Fruit fly (Drosophila melanogaster) whole organism, embryonic: ENCODE data around the gene RpL32.

ENCODE experiments used
- Ada2b ChIP-seq: fragments of 200-800 bp; sonication (Bioruptor generic); IDR thresholded peaks from 2 replicates; pipeline ENCODE4 v1.3.6; 2022; ENCODE audit warnings: missing biosample characterization, missing genetic modification characterization
- CG11247 ChIP-seq: fragments of 200-800 bp; sonication (Bioruptor generic); IDR thresholded peaks from 2 replicates; pipeline ENCODE4 v1.3.6; 2022; ENCODE audit warnings: missing biosample characterization, missing genetic modification characterization
- CG11695 ChIP-seq: fragments of 200-800 bp; sonication (Bioruptor generic); IDR thresholded peaks from 3 replicates; pipeline ENCODE4 v1.3.6; 2022; ENCODE audit warnings: missing biosample characterization, missing genetic modification characterization
- CG13624 ChIP-seq: fragments of 200-800 bp; sonication (Bioruptor generic); optimal IDR thresholded peaks from 2 replicates; lab custom pipeline; 2016; ENCODE audit warnings: missing biosample characterization, missing genetic modification characterization
- CG14441 ChIP-seq: fragments of 200-800 bp; sonication (Bioruptor generic); IDR thresholded peaks from 2 replicates; pipeline ENCODE4 v1.3.6; 2022; ENCODE audit warnings: missing biosample characterization, missing genetic modification characterization
- CG18476 ChIP-seq: fragments of 200-800 bp; sonication (Bioruptor generic); optimal IDR thresholded peaks from 2 replicates; lab custom pipeline; 2016; ENCODE audit warnings: missing biosample characterization, mild to moderate bottlenecking, missing genetic modification characterization
- CG2875 ChIP-seq: fragments of 200-800 bp; sonication (Bioruptor generic); optimal IDR thresholded peaks from 2 replicates; lab custom pipeline; 2017; ENCODE audit warnings: missing biosample characterization, mild to moderate bottlenecking, missing genetic modification characterization, missing genetic modification reagents
- CG32532 ChIP-seq: fragments of 200-800 bp; sonication (Bioruptor generic); IDR thresholded peaks from 2 replicates; pipeline ENCODE4 v1.3.6; 2022; ENCODE audit warnings: missing biosample characterization, missing genetic modification characterization
- CG3281 ChIP-seq: fragments of 200-800 bp; sonication (Bioruptor generic); optimal IDR thresholded peaks from 3 replicates; lab custom pipeline; 2017; ENCODE audit warnings: missing biosample characterization, mild to moderate bottlenecking, missing genetic modification characterization
- CG34376 ChIP-seq: fragments of 200-800 bp; sonication (Bioruptor generic); optimal IDR thresholded peaks from 2 replicates; lab custom pipeline; 2018; ENCODE audit warnings: missing biosample characterization, mild to moderate bottlenecking, missing genetic modification characterization
- CG6765 ChIP-seq: fragments of 200-800 bp; sonication (Bioruptor generic); optimal IDR thresholded peaks from 3 replicates; lab custom pipeline; 2017; ENCODE audit warnings: missing biosample characterization, mild to moderate bottlenecking, missing genetic modification characterization
- CG6791 ChIP-seq: fragments of 200-800 bp; sonication (Bioruptor generic); IDR thresholded peaks from 3 replicates; pipeline ENCODE4 v1.3.6; 2022; ENCODE audit warnings: missing biosample characterization, missing genetic modification characterization; ENCODE audit not compliant: partially characterized antibody
- CG8290 ChIP-seq, 3 experiments: fragments of 200-800 bp; sonication (Bioruptor generic); optimal IDR thresholded peaks; 2 replicates each; lab custom pipeline; 2016 to 2019; ENCODE audit warnings: missing biosample characterization in 3 of 3, missing genetic modification characterization in 3 of 3, mild to moderate bottlenecking in 2 of 3, moderate library complexity in 1 of 3
- CG9797 ChIP-seq: fragments of 200-800 bp; sonication (Bioruptor generic); optimal IDR thresholded peaks from 3 replicates; lab custom pipeline; 2018; ENCODE audit warnings: missing biosample characterization, mild to moderate bottlenecking, missing genetic modification characterization
- Dbx ChIP-seq: fragments of 200-800 bp; sonication (Bioruptor generic); IDR thresholded peaks from 3 replicates; pipeline ENCODE4 v1.3.6; 2022; ENCODE audit warnings: missing biosample characterization, missing genetic modification characterization
- Drgx ChIP-seq: fragments of 200-800 bp; sonication (Bioruptor generic); IDR thresholded peaks from 2 replicates; pipeline ENCODE4 v1.3.6; 2022; ENCODE audit warnings: missing biosample characterization, missing genetic modification characterization
- GATAe ChIP-seq: fragments of 200-800 bp; sonication (Bioruptor generic); conservative IDR thresholded peaks from 2 replicates; pipeline ENCODE4 v1.3.6; 2022; ENCODE audit warnings: missing biosample characterization, missing genetic modification characterization
- H2.0 ChIP-seq: fragments of 200-800 bp; sonication (Bioruptor generic); IDR thresholded peaks from 2 replicates; pipeline ENCODE4 v1.3.6; 2022; ENCODE audit warnings: missing biosample characterization, missing genetic modification characterization
- HLH54F ChIP-seq: fragments of 200-800 bp; sonication (Bioruptor generic); optimal IDR thresholded peaks from 3 replicates; lab custom pipeline; 2016; ENCODE audit warnings: missing biosample characterization, missing genetic modification characterization
- Hmr ChIP-seq: fragments of 200-800 bp; sonication (Bioruptor generic); optimal IDR thresholded peaks from 3 replicates; lab custom pipeline; 2017; ENCODE audit warnings: mild to moderate bottlenecking, missing biosample characterization, missing genetic modification reagents, missing genetic modification characterization
- Lpt ChIP-seq: fragments of >200 bp; optimal IDR thresholded peaks from 2 replicates; lab custom pipeline; 2018; ENCODE audit warnings: missing biosample characterization, missing genetic modification characterization
- Med ChIP-seq: fragments of 200-800 bp; sonication (Bioruptor generic); peaks from one replicate; lab custom pipeline; 2016; ENCODE audit warnings: missing biosample characterization, missing genetic modification characterization, mild to moderate bottlenecking, inconsistent platforms, moderate library complexity
- Mes4 ChIP-seq: fragments of 200-800 bp; sonication (Bioruptor generic); optimal IDR thresholded peaks from 2 replicates; lab custom pipeline; 2016; ENCODE audit warnings: missing biosample characterization, missing genetic modification characterization
- NFAT ChIP-seq: fragments of 200-800 bp; sonication (Bioruptor generic); IDR thresholded peaks from 2 replicates; pipeline ENCODE4 v1.3.6; 2022; ENCODE audit warnings: missing biosample characterization, missing genetic modification characterization
- Pdp1 ChIP-seq, 2 experiments: fragments of 200-800 bp; sonication (Bioruptor generic); optimal IDR thresholded peaks; 3 replicates each; lab custom pipeline; 2016; ENCODE audit warnings: missing biosample characterization in 2 of 2, missing genetic modification characterization in 2 of 2, mild to moderate bottlenecking in 1 of 2, moderate library complexity in 1 of 2
- Sin3A ChIP-seq: fragments of >200 bp; optimal IDR thresholded peaks from 2 replicates; lab custom pipeline; 2018
- Vsx1 ChIP-seq: fragments of 200-800 bp; sonication (Bioruptor generic); optimal IDR thresholded peaks from 2 replicates; lab custom pipeline; 2017; ENCODE audit warnings: missing biosample characterization, mild to moderate bottlenecking, missing genetic modification characterization, missing genetic modification reagents
- Xbp1 ChIP-seq: fragments of 200-800 bp; sonication (Bioruptor generic); optimal IDR thresholded peaks from 3 replicates; lab custom pipeline; 2016; ENCODE audit warnings: missing biosample characterization, mild to moderate bottlenecking, missing genetic modification characterization
- Xrp1 ChIP-seq: fragments of 200-800 bp; sonication (Bioruptor generic); IDR thresholded peaks from 2 replicates; pipeline ENCODE4 v1.3.6; 2022; ENCODE audit warnings: missing biosample characterization, missing genetic modification characterization
- al ChIP-seq: fragments of 200-800 bp; sonication (Bioruptor generic); IDR thresholded peaks from 2 replicates; pipeline ENCODE4 v1.3.6; 2022; ENCODE audit warnings: missing biosample characterization, missing genetic modification characterization
- az2 ChIP-seq: fragments of 200-800 bp; sonication (Bioruptor generic); optimal IDR thresholded peaks from 3 replicates; lab custom pipeline; 2016; ENCODE audit warnings: missing biosample characterization, missing genetic modification characterization
- bcd ChIP-seq: fragments of 200-800 bp; sonication (Bioruptor generic); optimal IDR thresholded peaks from 2 replicates; lab custom pipeline; 2017; ENCODE audit warnings: missing biosample characterization, mild to moderate bottlenecking, missing genetic modification characterization
- caup ChIP-seq: fragments of 200-800 bp; sonication (Bioruptor generic); optimal IDR thresholded peaks from 3 replicates; lab custom pipeline; 2017; ENCODE audit warnings: missing biosample characterization, mild to moderate bottlenecking, missing genetic modification characterization, moderate library complexity; ENCODE audit not compliant: severe bottlenecking
- cwo ChIP-seq: fragments of 200-800 bp; sonication (Bioruptor generic); optimal IDR thresholded peaks from 3 replicates; lab custom pipeline; 2017; ENCODE audit warnings: missing biosample characterization, missing genetic modification characterization, mild to moderate bottlenecking, moderate library complexity, missing genetic modification reagents
- grau ChIP-seq: fragments of 200-800 bp; optimal IDR thresholded peaks from 3 replicates; lab custom pipeline; 2019; ENCODE audit warnings: missing biosample characterization, mild to moderate bottlenecking, missing genetic modification characterization, moderate library complexity
- ind ChIP-seq: fragments of 200-800 bp; sonication (Bioruptor generic); optimal IDR thresholded peaks from 3 replicates; lab custom pipeline; 2016; ENCODE audit warnings: missing biosample characterization, missing genetic modification characterization
- mam ChIP-seq: fragments of 200-800 bp; sonication (Bioruptor generic); optimal IDR thresholded peaks from 3 replicates; lab custom pipeline; 2016; ENCODE audit warnings: missing biosample characterization, missing genetic modification characterization
- otp ChIP-seq: fragments of 200-800 bp; sonication (Bioruptor generic); IDR thresholded peaks from 3 replicates; pipeline ENCODE4, ENCODE4 v1.3.6; 2022; ENCODE audit warnings: missing biosample characterization, missing genetic modification characterization
- pan ChIP-seq, 4 experiments: fragments of >200 bp in 3 of 4; fragments of 200-800 bp in 1 of 4; sonication (Bioruptor generic) in 1 of 4; optimal IDR thresholded peaks in 3 of 4; IDR thresholded peaks in 1 of 4; 2 replicates each; pipeline versions ENCODE4 v1.3.6 to Lab custom; 2017 to 2022; ENCODE audit warnings: missing biosample characterization in 2 of 4, missing genetic modification characterization in 2 of 4, mixed read lengths in 1 of 4
- prd ChIP-seq, 3 experiments: fragments of >200 bp in 2 of 3; fragments of 200-800 bp in 1 of 3; sonication (Bioruptor generic) in 1 of 3; optimal IDR thresholded peaks in 2 of 3; IDR thresholded peaks in 1 of 3; 2 replicates in 2 of 3; 3 replicates in 1 of 3; pipeline versions ENCODE4 v1.3.6 to Lab custom; 2017 to 2022; ENCODE audit warnings: missing biosample characterization in 1 of 3, missing genetic modification characterization in 1 of 3
- ranshi ChIP-seq: fragments of 200-800 bp; sonication (Bioruptor generic); IDR thresholded peaks from 2 replicates; pipeline ENCODE4 v1.3.6; 2022; ENCODE audit warnings: missing biosample characterization, missing genetic modification characterization
- salm ChIP-seq: fragments of 200-800 bp; sonication (Bioruptor generic); optimal IDR thresholded peaks from 2 replicates; lab custom pipeline; 2018; ENCODE audit warnings: missing biosample characterization, mild to moderate bottlenecking, missing genetic modification characterization
- sd ChIP-seq: fragments of 200-800 bp; sonication (Bioruptor generic); optimal IDR thresholded peaks from 3 replicates; lab custom pipeline; 2018; ENCODE audit warnings: missing biosample characterization, mild to moderate bottlenecking, missing genetic modification characterization, moderate library complexity
- sens-2 ChIP-seq: fragments of 200-800 bp; sonication (Bioruptor generic); IDR thresholded peaks from 2 replicates; pipeline ENCODE4 v1.3.6; 2022; ENCODE audit warnings: missing biosample characterization, missing genetic modification characterization
- sisA ChIP-seq: fragments of 200-800 bp; sonication (Bioruptor generic); IDR thresholded peaks from 2 replicates; pipeline ENCODE4 v1.3.6; 2022; ENCODE audit warnings: missing biosample characterization, missing genetic modification characterization
- vvl ChIP-seq: fragments of 200-800 bp; sonication (Bioruptor generic); IDR thresholded peaks from 2 replicates; pipeline ENCODE4 v1.3.6; 2022; ENCODE audit warnings: missing biosample characterization, missing genetic modification characterization

The RpL32 gene

dm6 chr3R:30012602-30013489, 33.1 kb downstream of the RpL32 start (continued):
- TF ChIP-seq Sin3A (lab: Kevin White, UChicago) (no peak), CG2875 (GFP tag; lab: Kevin White, UChicago) (no peak), caup (GFP tag; lab: Kevin White, UChicago) (peak; percentile 7), H2.0 (GFP tag; lab: Robert Waterston, UW) (0 out of 2 replicates have a peak, but pooled peaks have one; percentile 19), Hmr (peak; percentile 11), CG8290 (GFP tag; optimal IDR thresholded peaks at IDR 0.05; lab: Kevin White, UChicago) (no peak), CG8290 (tag; optimal IDR thresholded peaks at IDR 0.05; lab: Kevin White, UChicago) (peak in 1 of 2 experiments; percentile 44), CG34376 (peak; percentile 27), salm (no peak), Xrp1 (GFP tag; lab: Robert Waterston, UW) (0 out of 2 replicates have a peak, but pooled peaks have one; percentile 5), Dbx (GFP tag; lab: Robert Waterston, UW) (peak; percentile 33; the same call in 1 of the 3 replicates), pan (optimal IDR thresholded peaks at IDR 0.05; lab: Kevin White, UChicago) (no peak), pan (GFP tag; optimal IDR thresholded peaks at IDR 0.05 in 1 of 2, IDR thresholded peaks at IDR 0.05 in 1 of 2) (peak in 1 of 2 experiments; percentile 45), CG14441 (GFP tag; lab: Robert Waterston, UW) (0 out of 2 replicates have a peak, but pooled peaks have one; percentile 42), sens-2 (no peak), Mes4 (GFP tag; lab: Kevin White, UChicago) (no peak), bcd (GFP tag; lab: Kevin White, UChicago) (peak; percentile 23), CG11247 (GFP tag; lab: Robert Waterston, UW) (0 out of 2 replicates have a peak, but pooled peaks have one; percentile 27), CG6791 (GFP tag; lab: Robert Waterston, UW) (no peak), CG11695 (GFP tag; lab: Robert Waterston, UW) (0 out of 3 replicates have a peak, but pooled peaks have one; percentile 35), CG18476 (no peak), Xbp1 (GFP tag; lab: Kevin White, UChicago) (peak; percentile 18), ranshi (peak; percentile 23; the same call in 1 of the 2 replicates), ind (GFP tag; lab: Kevin White, UChicago) (no peak), CG9797 (no peak), otp (peak; percentile 42; the same call in 1 of the 3 replicates), prd (optimal IDR thresholded peaks at IDR 0.05; lab: Kevin White, UChicago) (no peak), prd (GFP tag; IDR thresholded peaks at IDR 0.05; lab: Robert Waterston, UW) (peak; percentile 35; the same call in 1 of the 3 replicates), CG6765 (peak; percentile 31), HLH54F (peak; percentile 6), Med (GFP tag; lab: Kevin White, UChicago) (peak; percentile 91), Vsx1 (GFP tag; lab: Kevin White, UChicago) (peak; percentile 20), Pdp1 (GFP tag; optimal IDR thresholded peaks at IDR 0.05; lab: Kevin White, UChicago) (peak in 1 of 2 experiments; percentile 88), al (GFP tag; lab: Robert Waterston, UW) (peak; percentile 36; the same call in 1 of the 2 replicates), Lpt (GFP tag; lab: Kevin White, UChicago) (no peak), Ada2b (GFP tag; lab: Robert Waterston, UW) (0 out of 2 replicates have a peak, but pooled peaks have one; percentile 25), sd (tag; lab: Kevin White, UChicago) (peak; percentile 39), vvl (GFP tag; lab: Robert Waterston, UW) (no peak), Drgx (GFP tag; lab: Robert Waterston, UW) (peak; percentile 59), cwo (GFP tag; lab: Kevin White, UChicago) (peak; percentile 95), NFAT (GFP tag; lab: Robert Waterston, UW) (peak; percentile 49; the same call in 1 of the 2 replicates), az2 (no peak), GATAe (GFP tag; lab: Robert Waterston, UW) (peak; percentile 38; the same call in 1 of the 2 replicates), sisA (no peak; the same call in 1 of the 2 replicates), CG13624 (peak; percentile 78), grau (tag; lab: Kevin White, UChicago) (peak; percentile 80), mam (GFP tag; lab: Kevin White, UChicago) (peak; percentile 60), CG3281 (GFP tag; lab: Kevin White, UChicago) (peak; percentile 37), CG32532 (GFP tag; lab: Robert Waterston, UW) (peak; percentile 83)
